Worm (Caenorhabditis elegans) whole organism, late embryonic: ENCODE data around the gene chs-2.

Experiments used
- ceh-48 ChIP-seq: sonication (generic microtip); optimal IDR thresholded peaks from 2 replicates; lab custom pipeline; 2016; ENCODE audit warnings: missing genetic modification characterization, inconsistent platforms, missing compliant biosample characterization
- unc-55 ChIP-seq: sonication (generic microtip); optimal IDR thresholded peaks from 2 replicates; lab custom pipeline; 2017; ENCODE audit warnings: missing biosample characterization, missing genetic modification reagents, missing genetic modification characterization

DNA sequence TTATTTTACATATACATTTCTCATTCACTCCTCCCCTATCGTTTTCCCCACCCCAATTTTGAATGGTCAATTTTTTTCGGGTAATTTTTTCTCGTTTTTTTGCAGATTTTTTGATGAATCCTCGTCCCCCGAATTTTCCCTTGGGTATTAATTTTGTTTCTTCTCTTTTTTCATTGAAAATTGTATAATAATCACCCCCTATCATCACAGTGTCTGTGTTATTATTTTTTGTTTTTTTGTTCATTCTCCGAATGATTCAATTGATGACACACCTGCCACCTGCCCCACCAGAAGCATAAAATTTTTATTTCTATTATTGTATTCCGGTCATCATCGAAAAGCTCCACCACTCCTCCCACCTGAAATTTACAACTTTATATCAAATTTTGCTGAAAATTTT lies 44.5 kb upstream of the chs-2 start, which contains the start of gene T25D3.3:
- TF ChIP-seq ceh-48 (tag; lab: Kevin White, UChicago) (no peak), unc-55 (GFP tag; lab: Kevin White, UChicago) (no peak)
